Worm (Caenorhabditis elegans) whole organism, dauer: ENCODE data around the gene ZC84.7.

ENCODE experiments used
- unc-62 ChIP-seq: sonication (generic microtip); optimal IDR thresholded peaks from 2 replicates; lab custom pipeline; 2017; ENCODE audit warnings: missing biosample characterization, missing genetic modification reagents, missing genetic modification characterization

ZC84.7 gene

ce11 chrIII:9185722-9186121 is at the start of gene ZC84.7:
Gene ZC84.7, plus strand, starts transcription at chrIII:9186022.
- TF ChIP-seq unc-62 (GFP tag; lab: Kevin White, UChicago), result no peak

ce11 chrIII:9136587-9136986 is 49.2 kb upstream of the ZC84.7 start, which contains the start of gene eat-4:
Gene eat-4, plus strand, starts transcription at chrIII:9136887.
- TF ChIP-seq unc-62 (GFP tag; lab: Kevin White, UChicago), result no peak

ce11 chrIII:9138601-9139000 is 47.2 kb upstream of the ZC84.7 start, which contains the start of gene ZK512.7:
Gene ZK512.7, minus strand, starts transcription at chrIII:9138701.
- no peak for TF ChIP-seq unc-62 (GFP tag; lab: Kevin White, UChicago)

ce11 chrIII:9143911-9144310 is 41.9 kb upstream of the ZC84.7 start, which contains the start of gene ZK512.11:
Gene ZK512.11, plus strand, starts transcription at chrIII:9144211.
- TF ChIP-seq unc-62 (GFP tag; lab: Kevin White, UChicago), result no peak

ce11 chrIII:9144744-9145390 is 41.0 kb upstream of the ZC84.7 start, which contains the start of the genes ZK512.2 and ZK512.4:
Gene ZK512.2, minus strand, starts transcription at chrIII:9144794.
Gene ZK512.4, plus strand, starts transcription at chrIII:9145340.
- TF ChIP-seq unc-62 (GFP tag; lab: Kevin White, UChicago), result no peak

ce11 chrIII:9145765-9146164 is 40.1 kb upstream of the ZC84.7 start, which contains the start of gene ZK512.8:
Gene ZK512.8, plus strand, starts transcription at chrIII:9146065.
- TF ChIP-seq unc-62 (GFP tag; lab: Kevin White, UChicago), result no peak

- TF ChIP-seq unc-62 (GFP tag; lab: Kevin White, UChicago), result no peak
Measured at ce11 chrIII:9149132-9149531, 36.7 kb upstream of the ZC84.7 start.

ce11 chrIII:9151782-9152181 is 34.0 kb upstream of the ZC84.7 start:
- TF ChIP-seq unc-62 (GFP tag; lab: Kevin White, UChicago), result no peak

- no peak for TF ChIP-seq unc-62 (GFP tag; lab: Kevin White, UChicago)
Measured at ce11 chrIII:9152950-9153349, 32.9 kb upstream of the ZC84.7 start.

ce11 chrIII:9153809-9154208 is 32.0 kb upstream of the ZC84.7 start, which contains the start of gene nhl-1:
Gene nhl-1, minus strand, starts transcription at chrIII:9153909.
- TF ChIP-seq unc-62 (GFP tag; lab: Kevin White, UChicago), result no peak

- no peak for TF ChIP-seq unc-62 (GFP tag; lab: Kevin White, UChicago)
Measured at ce11 chrIII:9154766-9155165, 31.1 kb upstream of the ZC84.7 start, which contains the start of gene irld-34. Gene irld-34, plus strand, starts transcription at chrIII:9155066.

ce11 chrIII:9161553-9161952 is 24.3 kb upstream of the ZC84.7 start, which contains the start of gene ptr-9:
Gene ptr-9, minus strand, starts transcription at chrIII:9161653.
- TF ChIP-seq unc-62 (GFP tag; lab: Kevin White, UChicago), result no peak

ce11 chrIII:9162634-9163118 is 23.1 kb upstream of the ZC84.7 start, which contains the start of gene dgk-3:
Gene dgk-3, plus strand, starts transcription at chrIII:9163068.
- TF ChIP-seq unc-62 (GFP tag; lab: Kevin White, UChicago), result no peak

ce11 chrIII:9172702-9173101 is 13.1 kb upstream of the ZC84.7 start, which contains the start of gene ina-1:
Gene ina-1, minus strand, starts transcription at chrIII:9172802.
- no peak for TF ChIP-seq unc-62 (GFP tag; lab: Kevin White, UChicago)

ce11 chrIII:9173239-9173638 is 12.6 kb upstream of the ZC84.7 start:
- TF ChIP-seq unc-62 (GFP tag; lab: Kevin White, UChicago), result no peak

- no peak for TF ChIP-seq unc-62 (GFP tag; lab: Kevin White, UChicago)
Measured at ce11 chrIII:9176008-9176407, 9.8 kb upstream of the ZC84.7 start.
